In the genomic region with DNA sequence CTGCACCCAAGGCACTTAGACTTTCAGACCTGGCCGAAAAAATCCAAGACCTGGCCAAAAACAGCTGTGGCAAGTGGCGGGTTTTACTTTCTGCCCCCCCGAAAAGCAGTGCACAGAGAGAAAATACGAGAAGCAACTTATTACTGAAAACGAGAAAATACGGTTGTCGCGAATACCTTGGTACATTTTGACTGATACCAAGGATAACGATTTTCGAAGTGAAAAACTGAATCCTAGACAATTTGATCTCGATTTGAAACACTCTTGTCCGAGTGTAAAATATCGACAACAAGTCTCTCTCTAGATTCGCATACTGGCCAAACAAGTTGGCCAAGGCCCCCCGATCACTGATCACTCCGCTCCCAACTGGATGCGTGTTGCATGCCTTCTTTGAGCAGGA, we compare ENCODE assay signal across 3 fruit fly cellular contexts.
A peak's percentile ranks its signal among the peaks of the same experiment; 100 is the strongest.
TF ChIP-seq lines count a peak whose summit lies in the region.

No protein-coding gene starts in this region.

TF ChIP-seq in whole organism, embryonic, 481 proteins besides CTCF, POLR2A, EP300 and RAD21 (continued from another document and continues in another):
- TF ChIP-seq az2 (GFP tag; optimal IDR thresholded peaks at IDR 0.05; lab: Kevin White, UChicago), result no peak
- TF ChIP-seq CG14441 (GFP tag; IDR thresholded peaks at IDR 0.05; lab: Robert Waterston, UW), result 0 out of 2 replicates have a peak, but pooled peaks have one; percentile 25
- no peak for TF ChIP-seq CG6854 (GFP tag; optimal IDR thresholded peaks at IDR 0.05; lab: Kevin White, UChicago)
- TF ChIP-seq Dbx (GFP tag; IDR thresholded peaks at IDR 0.05; lab: Robert Waterston, UW), result no peak
- no peak for TF ChIP-seq ato (GFP tag; IDR thresholded peaks at IDR 0.05; lab: Robert Waterston, UW; ENCODE audit: partially characterized antibody)
- TF ChIP-seq CG2712 (tag; optimal IDR thresholded peaks at IDR 0.05; lab: Kevin White, UChicago), result peak; percentile 17
- no peak for TF ChIP-seq Stat92E (GFP tag; optimal IDR thresholded peaks at IDR 0.05; lab: Kevin White, UChicago)
- no peak for TF ChIP-seq Abd-B (GFP tag; optimal IDR thresholded peaks at IDR 0.05; lab: Kevin White, UChicago)
- TF ChIP-seq CG17328 (GFP tag; IDR thresholded peaks at IDR 0.05; lab: Robert Waterston, UW), result peak; percentile 41; the same call in 1 of the 2 replicates
- TF ChIP-seq CG5180 (GFP tag; optimal IDR thresholded peaks at IDR 0.05; lab: Kevin White, UChicago), result no peak
- TF ChIP-seq tup (GFP tag; optimal IDR thresholded peaks at IDR 0.05; lab: Kevin White, UChicago), result no peak
- no peak for TF ChIP-seq z (GFP tag; IDR thresholded peaks at IDR 0.05; lab: Robert Waterston, UW)
- no peak for TF ChIP-seq CG15514 (GFP tag; optimal IDR thresholded peaks at IDR 0.05; lab: Kevin White, UChicago)
- TF ChIP-seq ind (GFP tag; optimal IDR thresholded peaks at IDR 0.05; lab: Kevin White, UChicago), result peak; percentile 30
- no peak for TF ChIP-seq CG1792 (GFP tag; optimal IDR thresholded peaks at IDR 0.05; lab: Kevin White, UChicago)
- TF ChIP-seq CG13123 (GFP tag; optimal IDR thresholded peaks at IDR 0.05; lab: Kevin White, UChicago), result no peak
- no peak for TF ChIP-seq lab (GFP tag; optimal IDR thresholded peaks at IDR 0.05; lab: Kevin White, UChicago)
- TF ChIP-seq ap (GFP tag; IDR thresholded peaks at IDR 0.05; lab: Robert Waterston, UW), result peak; percentile 39; the same call in 1 of the 2 replicates
- TF ChIP-seq bowl (GFP tag; IDR thresholded peaks at IDR 0.05; lab: Robert Waterston, UW), result no peak
- TF ChIP-seq lbe (GFP tag; optimal IDR thresholded peaks at IDR 0.05; lab: Kevin White, UChicago), result peak; percentile 66
- TF ChIP-seq Trl (optimal IDR thresholded peaks at IDR 0.05; lab: Kevin White, UChicago), result no peak
- TF ChIP-seq Trl (GFP tag; optimal IDR thresholded peaks at IDR 0.05; lab: Kevin White, UChicago), result no peak
- TF ChIP-seq CG1529 (GFP tag; optimal IDR thresholded peaks at IDR 0.05; lab: Kevin White, UChicago), result no peak
- no peak for TF ChIP-seq ATbp (GFP tag; optimal IDR thresholded peaks at IDR 0.05; lab: Kevin White, UChicago)
- no peak for TF ChIP-seq CG30431 (GFP tag; optimal IDR thresholded peaks at IDR 0.05; lab: Kevin White, UChicago)
- TF ChIP-seq CG2120 (GFP tag; optimal IDR thresholded peaks at IDR 0.05; lab: Kevin White, UChicago), result no peak
- no peak for TF ChIP-seq CG13894 (tag; optimal IDR thresholded peaks at IDR 0.05; lab: Kevin White, UChicago)
- peak; percentile 48; the same call in 1 of the 2 replicates for TF ChIP-seq Rfx (GFP tag; IDR thresholded peaks at IDR 0.05; lab: Robert Waterston, UW)
- 0 out of 2 replicates have a peak, but pooled peaks have one; percentile 40 for TF ChIP-seq CG14014 (GFP tag; IDR thresholded peaks at IDR 0.05; lab: Robert Waterston, UW)
- peak; percentile 11 to 88 for TF ChIP-seq bsh (GFP tag; optimal IDR thresholded peaks at IDR 0.05; lab: Kevin White, UChicago)
- peak; percentile 85 for TF ChIP-seq Med (GFP tag; lab: Kevin White, UChicago)
- no peak for TF ChIP-seq danr (GFP tag; IDR thresholded peaks at IDR 0.05; lab: Robert Waterston, UW)
- no peak for TF ChIP-seq crc (GFP tag; optimal IDR thresholded peaks at IDR 0.05; lab: Kevin White, UChicago)
- no peak for TF ChIP-seq CG13287 (GFP tag; IDR thresholded peaks at IDR 0.05; lab: Robert Waterston, UW; ENCODE audit: partially characterized antibody)
- no peak for TF ChIP-seq Dp (GFP tag; optimal IDR thresholded peaks at IDR 0.05; lab: Kevin White, UChicago)
- no peak for TF ChIP-seq dati (GFP tag; IDR thresholded peaks at IDR 0.05; lab: Robert Waterston, UW)
- no peak for TF ChIP-seq Scr (GFP tag; IDR thresholded peaks at IDR 0.05; lab: Robert Waterston, UW; ENCODE audit: partially characterized antibody)
- no peak for TF ChIP-seq CkIIα-i1 (GFP tag; IDR thresholded peaks at IDR 0.05; lab: Robert Waterston, UW)
- TF ChIP-seq gem (tag; optimal IDR thresholded peaks at IDR 0.05; lab: Kevin White, UChicago), result peak; percentile 42
- TF ChIP-seq ci (GFP tag; IDR thresholded peaks at IDR 0.05; lab: Robert Waterston, UW), result peak; percentile 62; the same call in 1 of the 3 replicates
- TF ChIP-seq phol (tag; optimal IDR thresholded peaks at IDR 0.05; lab: Kevin White, UChicago), result peak; percentile 9
- TF ChIP-seq Opbp (GFP tag; IDR thresholded peaks at IDR 0.05; lab: Robert Waterston, UW; ENCODE audit: partially characterized antibody), result no peak

TF ChIP-seq in whole organism, prepupa, 60 proteins besides CTCF, POLR2A, EP300 and RAD21 (continued from another document):
- TF ChIP-seq esn (GFP tag; optimal IDR thresholded peaks at IDR 0.05; lab: Kevin White, UChicago), result peak; percentile 89
- TF ChIP-seq Ets96B (tag; optimal IDR thresholded peaks at IDR 0.05; lab: Kevin White, UChicago), result peak; percentile 91
- TF ChIP-seq Sox102F (GFP tag; optimal IDR thresholded peaks at IDR 0.05; lab: Kevin White, UChicago), result peak; percentile 85
- peak; percentile 92 for TF ChIP-seq cyc (GFP tag; optimal IDR thresholded peaks at IDR 0.05; lab: Kevin White, UChicago)
- peak; percentile 84 for TF ChIP-seq fd85E (GFP tag; optimal IDR thresholded peaks at IDR 0.05; lab: Kevin White, UChicago)
- TF ChIP-seq CG6854 (GFP tag; optimal IDR thresholded peaks at IDR 0.05; lab: Kevin White, UChicago), result peak; percentile 87
- TF ChIP-seq CG6276 (GFP tag; optimal IDR thresholded peaks at IDR 0.05; lab: Kevin White, UChicago), result peak; percentile 88
- TF ChIP-seq Smox (GFP tag; optimal IDR thresholded peaks at IDR 0.05; lab: Kevin White, UChicago), result peak; percentile 80
- peak; percentile 93 for TF ChIP-seq Eip75B (GFP tag; optimal IDR thresholded peaks at IDR 0.05; lab: Kevin White, UChicago)
- peak; percentile 76 for TF ChIP-seq Ets21C (GFP tag; optimal IDR thresholded peaks at IDR 0.05; lab: Kevin White, UChicago)
- TF ChIP-seq Sox15 (GFP tag; optimal IDR thresholded peaks at IDR 0.05; lab: Kevin White, UChicago), result peak; percentile 87
- TF ChIP-seq Lpt (GFP tag; optimal IDR thresholded peaks at IDR 0.05; lab: Kevin White, UChicago), result peak; percentile 93
- peak; percentile 93 for TF ChIP-seq CG8119 (GFP tag; IDR thresholded peaks at IDR 0.05; lab: Robert Waterston, UW)
- peak; percentile 97 for TF ChIP-seq Eip78C (GFP tag; lab: Kevin White, UChicago)
- peak; percentile 92 for TF ChIP-seq Hr4 (GFP tag; optimal IDR thresholded peaks at IDR 0.05; lab: Kevin White, UChicago)
- peak; percentile 92 for TF ChIP-seq fd59A (GFP tag; optimal IDR thresholded peaks at IDR 0.05; lab: Kevin White, UChicago)
- TF ChIP-seq CG10631 (GFP tag; optimal IDR thresholded peaks at IDR 0.05; lab: Kevin White, UChicago), result peak; percentile 93
- peak; percentile 21 for TF ChIP-seq Eip93F (GFP tag; optimal IDR thresholded peaks at IDR 0.05; lab: Kevin White, UChicago)
- peak; percentile 92 for TF ChIP-seq dac (GFP tag; optimal IDR thresholded peaks at IDR 0.05; lab: Kevin White, UChicago)
- peak; percentile 87 for TF ChIP-seq CG8632 (GFP tag; optimal IDR thresholded peaks at IDR 0.05; lab: Kevin White, UChicago)
- TF ChIP-seq CG8319 (GFP tag; optimal IDR thresholded peaks at IDR 0.05; lab: Kevin White, UChicago), result peak; percentile 82
- TF ChIP-seq net (GFP tag; optimal IDR thresholded peaks at IDR 0.05; lab: Kevin White, UChicago), result peak; percentile 92
- TF ChIP-seq spab (GFP tag; optimal IDR thresholded peaks at IDR 0.05; lab: Kevin White, UChicago), result peak; percentile 90
- peak; percentile 91 for TF ChIP-seq CG10669 (GFP tag; optimal IDR thresholded peaks at IDR 0.05; lab: Kevin White, UChicago)
- TF ChIP-seq CG4318 (GFP tag; optimal IDR thresholded peaks at IDR 0.05; lab: Kevin White, UChicago), result peak; percentile 91
- TF ChIP-seq lz (GFP tag; optimal IDR thresholded peaks at IDR 0.05; lab: Kevin White, UChicago), result peak; percentile 88
- TF ChIP-seq vri (GFP tag; optimal IDR thresholded peaks at IDR 0.05; lab: Kevin White, UChicago), result peak; percentile 70
- peak; percentile 88 for TF ChIP-seq CG11902 (GFP tag; optimal IDR thresholded peaks at IDR 0.05; lab: Kevin White, UChicago)
- no peak for TF ChIP-seq fkh (GFP tag; optimal IDR thresholded peaks at IDR 0.05; lab: Kevin White, UChicago)
- TF ChIP-seq Gug (GFP tag; IDR thresholded peaks at IDR 0.05; lab: Robert Waterston, UW), result peak; percentile 91
- TF ChIP-seq svp (GFP tag; lab: Kevin White, UChicago), result peak; percentile 92
- TF ChIP-seq CG31627 (GFP tag; optimal IDR thresholded peaks at IDR 0.05; lab: Kevin White, UChicago), result peak; percentile 85
- TF ChIP-seq CG6163 (GFP tag; IDR thresholded peaks at IDR 0.05; lab: Robert Waterston, UW), result peak; percentile 98
- peak; percentile 88 for TF ChIP-seq Met (GFP tag; optimal IDR thresholded peaks at IDR 0.05; lab: Kevin White, UChicago)
- TF ChIP-seq CG11294 (GFP tag; IDR thresholded peaks at IDR 0.05; lab: Robert Waterston, UW), result peak; percentile 88
- peak; percentile 78 for TF ChIP-seq CG9139 (GFP tag; optimal IDR thresholded peaks at IDR 0.05; lab: Kevin White, UChicago)
- TF ChIP-seq achi (GFP tag; optimal IDR thresholded peaks at IDR 0.05; lab: Kevin White, UChicago), result peak; percentile 93
- TF ChIP-seq CG6792 (GFP tag; optimal IDR thresholded peaks at IDR 0.05; lab: Kevin White, UChicago), result peak; percentile 93
- peak; percentile 95 for TF ChIP-seq Blimp-1 (GFP tag; optimal IDR thresholded peaks at IDR 0.05; lab: Kevin White, UChicago)

TF ChIP-seq in whole organism, wandering third instar larva, 38 proteins besides CTCF, POLR2A, EP300 and RAD21 (continued from another document):
- peak; percentile 90 for TF ChIP-seq CG9705 (GFP tag; optimal IDR thresholded peaks at IDR 0.05; lab: Kevin White, UChicago)
- TF ChIP-seq HLH106 (tag; optimal IDR thresholded peaks at IDR 0.05; lab: Kevin White, UChicago), result peak; percentile 85
- no peak for TF ChIP-seq Rel (GFP tag; optimal IDR thresholded peaks at IDR 0.05; lab: Kevin White, UChicago)
- peak; percentile 39 for TF ChIP-seq Rel (tag; optimal IDR thresholded peaks at IDR 0.05; lab: Kevin White, UChicago)
- TF ChIP-seq foxo (GFP tag; optimal IDR thresholded peaks at IDR 0.05; lab: Kevin White, UChicago), result peak in 1 of 2 experiments; percentile 87
- peak; percentile 58 for TF ChIP-seq Jra (GFP tag; optimal IDR thresholded peaks at IDR 0.05; lab: Kevin White, UChicago)
- peak; percentile 71 for TF ChIP-seq OdsH (GFP tag; optimal IDR thresholded peaks at IDR 0.05; lab: Kevin White, UChicago)
- TF ChIP-seq CG32264 (GFP tag; optimal IDR thresholded peaks at IDR 0.05; lab: Kevin White, UChicago), result peak; percentile 34
- no peak for TF ChIP-seq GATAd (GFP tag; optimal IDR thresholded peaks at IDR 0.05; lab: Kevin White, UChicago)
- no peak for TF ChIP-seq sv (GFP tag; optimal IDR thresholded peaks at IDR 0.05; lab: Kevin White, UChicago)
